Fruit fly (Drosophila melanogaster) whole organism, embryonic: ENCODE data around the gene CG46465.
A peak's percentile ranks its signal among the peaks of the same experiment; 100 is the strongest.

Source experiments
- Asciz ChIP-seq: fragments of 200-800 bp; sonication (Bioruptor generic); optimal IDR thresholded peaks from 2 replicates; lab custom pipeline; 2017; ENCODE audit warnings: missing biosample characterization, mild to moderate bottlenecking, missing genetic modification characterization, missing genetic modification reagents
- C15 ChIP-seq: fragments of 200-800 bp; sonication (Bioruptor generic); IDR thresholded peaks from 3 replicates; pipeline ENCODE4 v1.3.6; 2022; ENCODE audit warnings: missing biosample characterization, missing genetic modification characterization
- CG10274 ChIP-seq: fragments of 200-800 bp; sonication (Bioruptor generic); optimal IDR thresholded peaks from 3 replicates; lab custom pipeline; 2017; ENCODE audit warnings: missing biosample characterization, mild to moderate bottlenecking, missing genetic modification characterization
- CG10366 ChIP-seq: fragments of 200-800 bp; sonication (Bioruptor generic); IDR thresholded peaks from 2 replicates; pipeline ENCODE4 v1.3.6; 2022; ENCODE audit warnings: missing biosample characterization, missing genetic modification characterization
- CG12219 ChIP-seq: fragments of 200-800 bp; sonication (Bioruptor generic); optimal IDR thresholded peaks from 3 replicates; lab custom pipeline; 2018; ENCODE audit warnings: missing biosample characterization, mild to moderate bottlenecking, missing genetic modification characterization
- CG12391 ChIP-seq: fragments of 200-800 bp; sonication (Bioruptor generic); optimal IDR thresholded peaks from 3 replicates; lab custom pipeline; 2018; ENCODE audit warnings: missing biosample characterization, mild to moderate bottlenecking, missing genetic modification characterization, moderate library complexity
- CG12942 ChIP-seq: fragments of 200-800 bp; sonication (Bioruptor generic); optimal IDR thresholded peaks from 3 replicates; lab custom pipeline; 2016; ENCODE audit warnings: missing biosample characterization, missing genetic modification characterization
- CG13287 ChIP-seq: fragments of 200-800 bp; sonication (Bioruptor generic); IDR thresholded peaks from 2 replicates; pipeline ENCODE4 v1.3.6; 2022; ENCODE audit warnings: missing biosample characterization, missing genetic modification characterization; ENCODE audit not compliant: partially characterized antibody
- CG14014 ChIP-seq: fragments of 200-800 bp; sonication (Bioruptor generic); IDR thresholded peaks from 2 replicates; pipeline ENCODE4 v1.3.6; 2022; ENCODE audit warnings: missing biosample characterization, missing genetic modification characterization
- CG15011 ChIP-seq: fragments of 200-800 bp; sonication (Bioruptor generic); optimal IDR thresholded peaks from 3 replicates; lab custom pipeline; 2018; ENCODE audit warnings: missing biosample characterization, mild to moderate bottlenecking, missing genetic modification characterization
- CG16863 ChIP-seq: fragments of 200-800 bp; sonication (Bioruptor generic); optimal IDR thresholded peaks from 3 replicates; lab custom pipeline; 2016; ENCODE audit warnings: missing biosample characterization, missing genetic modification characterization
- CG18011 ChIP-seq: fragments of 200-800 bp; sonication (Bioruptor generic); optimal IDR thresholded peaks from 2 replicates; lab custom pipeline; 2017; ENCODE audit warnings: missing biosample characterization, missing genetic modification characterization, mild to moderate bottlenecking, moderate library complexity, missing genotype
- CG18619 ChIP-seq: fragments of 200-800 bp; sonication (Bioruptor generic); optimal IDR thresholded peaks from 3 replicates; lab custom pipeline; 2017; ENCODE audit warnings: missing biosample characterization, mild to moderate bottlenecking, missing genetic modification characterization
- CG2120 ChIP-seq: fragments of 200-800 bp; sonication (Bioruptor generic); optimal IDR thresholded peaks from 3 replicates; lab custom pipeline; 2016; ENCODE audit warnings: missing biosample characterization, missing genetic modification characterization
- CG2875 ChIP-seq: fragments of 200-800 bp; sonication (Bioruptor generic); optimal IDR thresholded peaks from 2 replicates; lab custom pipeline; 2017; ENCODE audit warnings: missing biosample characterization, mild to moderate bottlenecking, missing genetic modification characterization, missing genetic modification reagents
- CG3407 ChIP-seq: fragments of 200-800 bp; sonication (Bioruptor generic); optimal IDR thresholded peaks from 2 replicates; lab custom pipeline; 2018; ENCODE audit warnings: missing biosample characterization, mild to moderate bottlenecking, missing genetic modification characterization
- CG4404 ChIP-seq: fragments of 200-800 bp; sonication (Bioruptor generic); IDR thresholded peaks from 2 replicates; pipeline ENCODE4 v1.3.6; 2022; ENCODE audit warnings: missing biosample characterization, missing genetic modification characterization
- CG6813 ChIP-seq: fragments of 200-800 bp; sonication (Bioruptor generic); optimal IDR thresholded peaks from 2 replicates; lab custom pipeline; 2017; ENCODE audit warnings: missing biosample characterization, missing genetic modification characterization, mild to moderate bottlenecking, moderate library complexity, missing genetic modification reagents
- CG7839 ChIP-seq: fragments of 200-800 bp; sonication (Bioruptor generic); optimal IDR thresholded peaks from 3 replicates; lab custom pipeline; 2018; ENCODE audit warnings: missing biosample characterization, mild to moderate bottlenecking, missing genetic modification characterization, moderate library complexity
- CG8089 ChIP-seq: fragments of 200-800 bp; sonication (Bioruptor generic); optimal IDR thresholded peaks from 3 replicates; lab custom pipeline; 2016; ENCODE audit warnings: missing biosample characterization, missing genetic modification characterization
- CG9215 ChIP-seq: fragments of 200-800 bp; sonication (Bioruptor generic); IDR thresholded peaks from 2 replicates; pipeline ENCODE4 v1.3.6; 2022; ENCODE audit warnings: missing biosample characterization, missing genetic modification characterization
- Dip2 ChIP-seq: fragments of 200-800 bp; sonication (Bioruptor generic); IDR thresholded peaks from 2 replicates; pipeline ENCODE4 v1.3.6; 2022; ENCODE audit warnings: missing biosample characterization, missing genetic modification characterization
- Dip3 ChIP-seq: fragments of 200-800 bp; sonication (Bioruptor generic); optimal IDR thresholded peaks from 3 replicates; lab custom pipeline; 2016; ENCODE audit warnings: missing biosample characterization, missing genetic modification characterization
- Ets65A ChIP-seq: fragments of 200-800 bp; sonication (Bioruptor generic); peaks from one replicate; lab custom pipeline; 2016; ENCODE audit warnings: missing biosample characterization, missing genetic modification characterization
- Ets97D ChIP-seq: fragments of 200-800 bp; sonication (Bioruptor generic); optimal IDR thresholded peaks from 3 replicates; lab custom pipeline; 2016; ENCODE audit warnings: missing biosample characterization, missing genetic modification characterization
- Lhr ChIP-seq: fragments of 200-800 bp; sonication (Bioruptor generic); optimal IDR thresholded peaks from 3 replicates; lab custom pipeline; 2017; ENCODE audit warnings: mild to moderate bottlenecking, missing biosample characterization, missing genetic modification reagents, missing genetic modification characterization
- MESR4 ChIP-seq: fragments of 200-800 bp; sonication (Bioruptor generic); optimal IDR thresholded peaks from 2 replicates; lab custom pipeline; 2018; ENCODE audit warnings: missing biosample characterization, mild to moderate bottlenecking, missing genetic modification characterization, moderate library complexity
- NK7.1 ChIP-seq: fragments of 200-800 bp; sonication (Bioruptor generic); optimal IDR thresholded peaks from 3 replicates; lab custom pipeline; 2016; ENCODE audit warnings: missing biosample characterization, missing genetic modification characterization
- Optix ChIP-seq: fragments of 200-800 bp; sonication (Bioruptor generic); IDR thresholded peaks from 3 replicates; pipeline ENCODE4 v1.3.6; 2022; ENCODE audit warnings: missing biosample characterization, missing genetic modification characterization
- Six4 ChIP-seq: fragments of 200-800 bp; sonication (Bioruptor generic); optimal IDR thresholded peaks from 2 replicates; lab custom pipeline; 2016; ENCODE audit warnings: missing biosample characterization, missing genetic modification characterization
- amos ChIP-seq: fragments of 200-800 bp; sonication (Bioruptor generic); IDR thresholded peaks from 2 replicates; pipeline ENCODE4 v1.3.6; 2022; ENCODE audit warnings: missing biosample characterization, missing genetic modification characterization; ENCODE audit not compliant: partially characterized antibody
- ash1 ChIP-seq: fragments of 200-800 bp; sonication (Bioruptor generic); optimal IDR thresholded peaks from 2 replicates; lab custom pipeline; 2018; ENCODE audit warnings: missing biosample characterization, mild to moderate bottlenecking, missing genetic modification characterization
- bcd ChIP-seq: fragments of 200-800 bp; sonication (Bioruptor generic); optimal IDR thresholded peaks from 2 replicates; lab custom pipeline; 2017; ENCODE audit warnings: missing biosample characterization, mild to moderate bottlenecking, missing genetic modification characterization
- btn ChIP-seq: fragments of 200-800 bp; sonication (Bioruptor generic); optimal IDR thresholded peaks from 2 replicates; lab custom pipeline; 2016; ENCODE audit warnings: missing biosample characterization, missing genetic modification characterization
- cad ChIP-seq: fragments of >200 bp; optimal IDR thresholded peaks from 2 replicates; lab custom pipeline; 2017; ENCODE audit warnings: missing biosample characterization, missing genetic modification characterization
- caup ChIP-seq: fragments of 200-800 bp; sonication (Bioruptor generic); optimal IDR thresholded peaks from 3 replicates; lab custom pipeline; 2017; ENCODE audit warnings: missing biosample characterization, mild to moderate bottlenecking, missing genetic modification characterization, moderate library complexity; ENCODE audit not compliant: severe bottlenecking
- corto ChIP-seq: fragments of 200-800 bp; sonication (Bioruptor generic); optimal IDR thresholded peaks from 2 replicates; lab custom pipeline; 2016; ENCODE audit warnings: missing biosample characterization, mild to moderate bottlenecking, missing genetic modification characterization, moderate library complexity
- dmrt11E ChIP-seq: fragments of 200-800 bp; sonication (Bioruptor generic); optimal IDR thresholded peaks from 3 replicates; lab custom pipeline; 2018; ENCODE audit warnings: missing biosample characterization, mild to moderate bottlenecking, missing genetic modification characterization, moderate library complexity
- dmrt99B ChIP-seq: fragments of 200-800 bp; sonication (Bioruptor generic); optimal IDR thresholded peaks from 2 replicates; lab custom pipeline; 2018; ENCODE audit warnings: missing biosample characterization, mild to moderate bottlenecking, missing genetic modification characterization, moderate library complexity
- emc ChIP-seq: fragments of 200-800 bp; sonication (Bioruptor generic); optimal IDR thresholded peaks from 2 replicates; lab custom pipeline; 2016; ENCODE audit warnings: missing biosample characterization, missing genetic modification characterization
- eyg ChIP-seq: fragments of 200-800 bp; sonication (Bioruptor generic); optimal IDR thresholded peaks from 3 replicates; lab custom pipeline; 2016; ENCODE audit warnings: missing biosample characterization, missing genetic modification characterization
- ham ChIP-seq: fragments of 200-800 bp; sonication (Bioruptor generic); IDR thresholded peaks from 2 replicates; pipeline ENCODE4 v1.3.6; 2022; ENCODE audit warnings: missing biosample characterization, missing genetic modification characterization
- row ChIP-seq: fragments of 200-800 bp; sonication (Bioruptor generic); IDR thresholded peaks from 3 replicates; pipeline ENCODE4 v1.3.6; 2022; ENCODE audit warnings: missing biosample characterization, missing genetic modification characterization
- scrt ChIP-seq: fragments of 200-800 bp; sonication (Bioruptor generic); optimal IDR thresholded peaks from 2 replicates; lab custom pipeline; 2018; ENCODE audit warnings: missing biosample characterization, mild to moderate bottlenecking, missing genetic modification characterization, moderate library complexity
- sob ChIP-seq: fragments of 200-800 bp; sonication (Bioruptor generic); IDR thresholded peaks from 2 replicates; pipeline ENCODE4 v1.3.6; 2022; ENCODE audit warnings: missing biosample characterization, missing genetic modification characterization
- sr ChIP-seq: fragments of 200-800 bp; sonication (Bioruptor generic); IDR thresholded peaks from 3 replicates; pipeline ENCODE4 v1.3.6; 2022; ENCODE audit warnings: missing biosample characterization, missing genetic modification characterization
- trem ChIP-seq: fragments of 200-800 bp; optimal IDR thresholded peaks from 3 replicates; lab custom pipeline; 2019; ENCODE audit warnings: missing biosample characterization, mild to moderate bottlenecking, missing genetic modification characterization, moderate library complexity
- ttk ChIP-seq: fragments of 200-800 bp; sonication (Bioruptor generic); IDR thresholded peaks from 2 replicates; pipeline ENCODE4 v2.1.2; 2022; ENCODE audit warnings: missing biosample characterization, missing genetic modification characterization
- yki ChIP-seq: fragments of >200 bp; optimal IDR thresholded peaks from 3 replicates; lab custom pipeline; 2018

CG46465 gene

dm6 chr2L:19021278-19022220 lies 29.3 kb downstream of the CG46465 start (continued):
- TF ChIP-seq Lhr (GFP tag; lab: Kevin White, UChicago) (peak; percentile 36), Asciz (GFP tag; lab: Kevin White, UChicago) (peak; percentile 72), sr (GFP tag; lab: Robert Waterston, UW) (no peak), CG18619 (GFP tag; lab: Kevin White, UChicago) (peak; percentile 84), Six4 (GFP tag; lab: Kevin White, UChicago) (peak; percentile 1), ash1 (GFP tag; lab: Kevin White, UChicago) (no peak), Optix (GFP tag; lab: Robert Waterston, UW) (no peak), emc (GFP tag; lab: Kevin White, UChicago) (no peak), MESR4 (GFP tag; lab: Kevin White, UChicago) (peak; percentile 16), CG13287 (GFP tag; lab: Robert Waterston, UW) (no peak), btn (GFP tag; lab: Kevin White, UChicago) (no peak), CG15011 (peak; percentile 67), CG18011 (peak; percentile 50), dmrt99B (peak; percentile 85), CG2875 (GFP tag; lab: Kevin White, UChicago) (peak; percentile 68), row (peak; percentile 87), eyg (GFP tag; lab: Kevin White, UChicago) (no peak), dmrt11E (tag; lab: Kevin White, UChicago) (peak; percentile 55), Ets97D (GFP tag; lab: Kevin White, UChicago) (no peak), scrt (GFP tag; lab: Kevin White, UChicago) (peak; percentile 72), CG7839 (tag; lab: Kevin White, UChicago) (peak; percentile 85), bcd (GFP tag; lab: Kevin White, UChicago) (peak; percentile 70), sob (GFP tag; lab: Robert Waterston, UW) (peak; percentile 78), CG14014 (GFP tag; lab: Robert Waterston, UW) (peak; percentile 76), CG8089 (GFP tag; lab: Kevin White, UChicago) (peak; percentile 13), trem (peak; percentile 9), CG16863 (peak; percentile 28), amos (GFP tag; lab: Robert Waterston, UW) (0 out of 2 replicates have a peak, but pooled peaks have one; percentile 23), Dip2 (GFP tag; lab: Robert Waterston, UW) (no peak), Dip3 (GFP tag; lab: Kevin White, UChicago) (no peak), yki (lab: Kevin White, UChicago) (no peak), CG12391 (peak; percentile 86), NK7.1 (GFP tag; lab: Kevin White, UChicago) (no peak), cad (no peak), CG12942 (peak; percentile 56), CG3407 (peak; percentile 58), CG12219 (GFP tag; lab: Kevin White, UChicago) (peak; percentile 66), corto (GFP tag; lab: Kevin White, UChicago) (peak; percentile 56), CG10274 (GFP tag; lab: Kevin White, UChicago) (peak; percentile 11), Ets65A (GFP tag; lab: Kevin White, UChicago) (no peak), CG6813 (peak; percentile 57), CG2120 (GFP tag; lab: Kevin White, UChicago) (peak; percentile 76), ham (no peak), caup (GFP tag; lab: Kevin White, UChicago) (peak; percentile 74), ttk (peak; percentile 65; the same call in 1 of the 2 replicates), CG10366 (GFP tag; lab: Robert Waterston, UW) (peak; percentile 71), C15 (GFP tag; lab: Robert Waterston, UW) (no peak), CG4404 (GFP tag; lab: Robert Waterston, UW) (no peak), CG9215 (GFP tag; lab: Robert Waterston, UW) (peak; percentile 49; the same call in 1 of the 2 replicates)
